Fruit fly (Drosophila melanogaster) whole organism, adult: ENCODE measurements around the gene bor.

ENCODE experiments used
- CG11617 ChIP-seq: fragments of 200-800 bp; sonication (Bioruptor generic); optimal IDR thresholded peaks from 2 replicates; lab custom pipeline; 2017; ENCODE audit warnings: mild to moderate bottlenecking, missing biosample characterization, missing genetic modification reagents, missing genetic modification characterization
- CG12768 ChIP-seq: fragments of 200-800 bp; sonication (Bioruptor generic); optimal IDR thresholded peaks from 2 replicates; lab custom pipeline; 2017; ENCODE audit warnings: missing biosample characterization, missing genetic modification characterization, mild to moderate bottlenecking, moderate library complexity, missing genetic modification reagents
- CG14711 ChIP-seq: fragments of 200-800 bp; sonication (Bioruptor generic); optimal IDR thresholded peaks from 2 replicates; lab custom pipeline; 2018; ENCODE audit warnings: missing biosample characterization, mild to moderate bottlenecking, missing genetic modification characterization, moderate library complexity
- CG1620 ChIP-seq: fragments of 200-800 bp; sonication (Bioruptor generic); optimal IDR thresholded peaks from 2 replicates; lab custom pipeline; 2016; ENCODE audit warnings: missing biosample characterization, missing genetic modification characterization
- CG33017 ChIP-seq: fragments of 200-800 bp; sonication (Bioruptor generic); optimal IDR thresholded peaks from 2 replicates; lab custom pipeline; 2018; ENCODE audit warnings: missing biosample characterization, mild to moderate bottlenecking, missing genetic modification characterization, moderate library complexity
- CG5204 ChIP-seq: fragments of 200-800 bp; sonication (Bioruptor generic); optimal IDR thresholded peaks from 2 replicates; lab custom pipeline; 2016; ENCODE audit warnings: missing biosample characterization, missing genetic modification characterization
- CG7045 ChIP-seq: fragments of 200-800 bp; sonication (Bioruptor generic); optimal IDR thresholded peaks from 2 replicates; lab custom pipeline; 2017; ENCODE audit warnings: missing biosample characterization, mild to moderate bottlenecking, missing genetic modification characterization
- CG7101 ChIP-seq: fragments of 200-800 bp; sonication (Bioruptor generic); optimal IDR thresholded peaks from 2 replicates; lab custom pipeline; 2018; ENCODE audit warnings: missing biosample characterization, mild to moderate bottlenecking, missing genetic modification characterization, moderate library complexity
- Clk ChIP-seq: fragments of 200-800 bp; sonication (Bioruptor generic); optimal IDR thresholded peaks from 2 replicates; lab custom pipeline; 2017; ENCODE audit warnings: missing biosample characterization, missing genetic modification characterization
- Crg-1 ChIP-seq: fragments of 200-800 bp; sonication (Bioruptor generic); optimal IDR thresholded peaks from 2 replicates; lab custom pipeline; 2016; ENCODE audit warnings: missing biosample characterization, missing genetic modification characterization
- Hr96 ChIP-seq: fragments of 200-800 bp; sonication (Bioruptor generic); optimal IDR thresholded peaks from 2 replicates; lab custom pipeline; 2016; ENCODE audit warnings: missing biosample characterization, missing genetic modification characterization
- Mnt ChIP-seq: fragments of 200-800 bp; sonication (Bioruptor generic); optimal IDR thresholded peaks from 2 replicates; lab custom pipeline; 2016; ENCODE audit warnings: missing biosample characterization, mild to moderate bottlenecking, missing genetic modification characterization
- bab1 ChIP-seq: fragments of 200-800 bp; sonication (Bioruptor generic); optimal IDR thresholded peaks from 3 replicates; lab custom pipeline; 2019; ENCODE audit warnings: missing biosample characterization, mild to moderate bottlenecking, missing genetic modification characterization, moderate library complexity
- cic ChIP-seq: fragments of 200-800 bp; sonication (Bioruptor generic); optimal IDR thresholded peaks from 2 replicates; lab custom pipeline; 2017; ENCODE audit warnings: missing biosample characterization, mild to moderate bottlenecking, missing genetic modification characterization, moderate library complexity
- cnc ChIP-seq, 2 experiments: fragments of >200 bp; optimal IDR thresholded peaks; 2 replicates each; lab custom pipeline; 2017
- kay ChIP-seq: fragments of 200-800 bp; sonication (Bioruptor generic); peaks from one replicate; lab custom pipeline; 2016; ENCODE audit warnings: missing biosample characterization, missing genetic modification characterization, borderline replicate concordance
- ovo ChIP-seq: fragments of 200-800 bp; sonication (Bioruptor generic); optimal IDR thresholded peaks from 2 replicates; lab custom pipeline; 2016; ENCODE audit warnings: missing biosample characterization, missing genetic modification characterization
- pad ChIP-seq: fragments of 200-800 bp; sonication (Bioruptor generic); optimal IDR thresholded peaks from 3 replicates; lab custom pipeline; 2017; ENCODE audit warnings: missing biosample characterization, missing genetic modification characterization, mild to moderate bottlenecking, moderate library complexity, missing genetic modification reagents
- tj ChIP-seq: fragments of 200-800 bp; sonication (Bioruptor generic); optimal IDR thresholded peaks from 3 replicates; lab custom pipeline; 2017; ENCODE audit warnings: missing biosample characterization, mild to moderate bottlenecking, missing genetic modification characterization, moderate library complexity
- toe ChIP-seq: fragments of 200-800 bp; sonication (Bioruptor generic); optimal IDR thresholded peaks from 2 replicates; lab custom pipeline; 2016; ENCODE audit warnings: missing biosample characterization, missing genetic modification characterization

bor gene

dm6 chr3R:16245298-16246098 lies 18.4 kb downstream of the bor start:
- TF ChIP-seq bab1 (GFP tag; lab: Kevin White, UChicago): no peak
- TF ChIP-seq cnc (optimal IDR thresholded peaks at IDR 0.05; lab: Kevin White, UChicago): no peak
- no peak for TF ChIP-seq Crg-1 (GFP tag; lab: Kevin White, UChicago)
- no peak for TF ChIP-seq CG1620
- TF ChIP-seq tj (GFP tag; lab: Kevin White, UChicago): no peak
- TF ChIP-seq ovo (GFP tag; lab: Kevin White, UChicago): no peak
- no peak for TF ChIP-seq CG33017
- TF ChIP-seq Clk (GFP tag; lab: Kevin White, UChicago): no peak
- no peak for TF ChIP-seq Hr96 (GFP tag; lab: Kevin White, UChicago)
- TF ChIP-seq CG12768 (GFP tag; lab: Kevin White, UChicago): no peak
- TF ChIP-seq CG7101 (tag; lab: Kevin White, UChicago): no peak
- no peak for TF ChIP-seq CG7045
- TF ChIP-seq toe: no peak
- TF ChIP-seq CG5204: no peak
- no peak for TF ChIP-seq pad (GFP tag; lab: Kevin White, UChicago)
- no peak for TF ChIP-seq cic (GFP tag; lab: Kevin White, UChicago)

dm6 chr3R:16244241-16244977 lies 19.5 kb downstream of the bor start:
- TF ChIP-seq CG7045: no peak
- peak; percentile 42 for TF ChIP-seq CG12768 (GFP tag; lab: Kevin White, UChicago)
- TF ChIP-seq cic (GFP tag; lab: Kevin White, UChicago): peak; percentile 42
- no peak for TF ChIP-seq CG11617 (GFP tag; lab: Kevin White, UChicago)
- TF ChIP-seq tj (GFP tag; lab: Kevin White, UChicago): peak; percentile 60
- no peak for TF ChIP-seq CG1620
- no peak for TF ChIP-seq CG33017
- TF ChIP-seq CG5204: no peak
- TF ChIP-seq Crg-1 (GFP tag; lab: Kevin White, UChicago): peak; percentile 15

dm6 chr3R:16242461-16242934 lies 21.4 kb downstream of the bor start:
- TF ChIP-seq CG1620 (peak; percentile 42), Mnt (GFP tag; lab: Kevin White, UChicago) (peak; percentile 89), CG5204 (peak; percentile 31), Hr96 (GFP tag; lab: Kevin White, UChicago) (peak; percentile 83), Clk (GFP tag; lab: Kevin White, UChicago) (peak; percentile 70), toe (peak; percentile 15), cic (GFP tag; lab: Kevin White, UChicago) (peak; percentile 98), CG33017 (peak; percentile 75), kay (GFP tag; lab: Kevin White, UChicago) (no peak), Crg-1 (GFP tag; lab: Kevin White, UChicago) (peak; percentile 82), CG11617 (GFP tag; lab: Kevin White, UChicago) (peak; percentile 57), cnc (optimal IDR thresholded peaks at IDR 0.05; lab: Kevin White, UChicago) (no peak), CG7045 (no peak), pad (GFP tag; lab: Kevin White, UChicago) (peak; percentile 91), ovo (GFP tag; lab: Kevin White, UChicago) (peak; percentile 82), CG12768 (GFP tag; lab: Kevin White, UChicago) (peak; percentile 93), tj (GFP tag; lab: Kevin White, UChicago) (peak; percentile 93), CG7101 (tag; lab: Kevin White, UChicago) (peak; percentile 46), CG14711 (peak; percentile 47), bab1 (GFP tag; lab: Kevin White, UChicago) (peak; percentile 71)

- TF ChIP-seq bab1 (GFP tag; lab: Kevin White, UChicago): no peak
- TF ChIP-seq Mnt (GFP tag; lab: Kevin White, UChicago): no peak
- TF ChIP-seq toe: peak; percentile 44
- peak; percentile 49 for TF ChIP-seq CG5204
Measured at dm6 chr3R:16241822-16242221, 22.1 kb downstream of the bor start.

- TF ChIP-seq cic (GFP tag; lab: Kevin White, UChicago) (peak; percentile 96), Clk (GFP tag; lab: Kevin White, UChicago) (no peak), CG5204 (no peak), tj (GFP tag; lab: Kevin White, UChicago) (peak; percentile 84), CG7101 (tag; lab: Kevin White, UChicago) (peak; percentile 38), toe (peak; percentile 81), CG11617 (GFP tag; lab: Kevin White, UChicago) (no peak), kay (GFP tag; lab: Kevin White, UChicago) (peak; percentile 97), Hr96 (GFP tag; lab: Kevin White, UChicago) (peak; percentile 39), ovo (GFP tag; lab: Kevin White, UChicago) (peak; percentile 54), CG7045 (no peak), CG1620 (peak; percentile 1), bab1 (GFP tag; lab: Kevin White, UChicago) (peak; percentile 79), CG12768 (GFP tag; lab: Kevin White, UChicago) (peak; percentile 89), CG14711 (peak; percentile 69), CG33017 (peak; percentile 24), Mnt (GFP tag; lab: Kevin White, UChicago) (peak; percentile 93), cnc (optimal IDR thresholded peaks at IDR 0.05; lab: Kevin White, UChicago) (peak in 1 of 2 experiments; percentile 76)
Measured at dm6 chr3R:16241102-16241779, 22.7 kb downstream of the bor start.
